Fruit fly (Drosophila melanogaster) whole organism, embryonic: ENCODE measurements around the gene Dlg5.

Source experiments
- ATbp ChIP-seq: fragments of 200-800 bp; sonication (Bioruptor generic); optimal IDR thresholded peaks from 2 replicates; lab custom pipeline; 2017; ENCODE audit warnings: missing biosample characterization, mild to moderate bottlenecking, missing genetic modification characterization, missing genetic modification reagents
- BtbVII ChIP-seq: fragments of 200-800 bp; sonication (Bioruptor generic); optimal IDR thresholded peaks from 3 replicates; lab custom pipeline; 2017; ENCODE audit warnings: missing biosample characterization, mild to moderate bottlenecking, missing genetic modification characterization
- CG1024 ChIP-seq: fragments of 200-800 bp; sonication (Bioruptor generic); IDR thresholded peaks from 2 replicates; pipeline ENCODE4 v1.3.6; 2022; ENCODE audit warnings: missing biosample characterization, missing genetic modification characterization
- CG10543 ChIP-seq: fragments of 200-800 bp; sonication (Bioruptor generic); optimal IDR thresholded peaks from 3 replicates; lab custom pipeline; 2017; ENCODE audit warnings: missing biosample characterization, mild to moderate bottlenecking, missing genetic modification characterization, moderate library complexity
- CG11695 ChIP-seq: fragments of 200-800 bp; sonication (Bioruptor generic); IDR thresholded peaks from 3 replicates; pipeline ENCODE4 v1.3.6; 2022; ENCODE audit warnings: missing biosample characterization, missing genetic modification characterization
- CG13123 ChIP-seq: fragments of 200-800 bp; sonication (Bioruptor generic); optimal IDR thresholded peaks from 2 replicates; lab custom pipeline; 2016; ENCODE audit warnings: missing biosample characterization, missing genetic modification characterization
- CG13287 ChIP-seq: fragments of 200-800 bp; sonication (Bioruptor generic); IDR thresholded peaks from 2 replicates; pipeline ENCODE4 v1.3.6; 2022; ENCODE audit warnings: missing biosample characterization, missing genetic modification characterization; ENCODE audit not compliant: partially characterized antibody
- CG15073 ChIP-seq: fragments of 200-800 bp; sonication (Bioruptor generic); optimal IDR thresholded peaks from 2 replicates; lab custom pipeline; 2016; ENCODE audit warnings: missing biosample characterization, missing genetic modification characterization
- CG30403 ChIP-seq: fragments of 200-800 bp; sonication (Bioruptor generic); optimal IDR thresholded peaks from 3 replicates; lab custom pipeline; 2016; ENCODE audit warnings: missing biosample characterization, missing genetic modification characterization
- CG3281 ChIP-seq: fragments of 200-800 bp; sonication (Bioruptor generic); optimal IDR thresholded peaks from 3 replicates; lab custom pipeline; 2017; ENCODE audit warnings: missing biosample characterization, mild to moderate bottlenecking, missing genetic modification characterization
- CG33557 ChIP-seq: fragments of 200-800 bp; sonication (Bioruptor generic); optimal IDR thresholded peaks from 2 replicates; lab custom pipeline; 2019; ENCODE audit warnings: missing biosample characterization, mild to moderate bottlenecking, missing genetic modification characterization, moderate library complexity
- CG6765 ChIP-seq: fragments of 200-800 bp; sonication (Bioruptor generic); optimal IDR thresholded peaks from 3 replicates; lab custom pipeline; 2017; ENCODE audit warnings: missing biosample characterization, mild to moderate bottlenecking, missing genetic modification characterization
- CG7556 ChIP-seq: fragments of 200-800 bp; sonication (Bioruptor generic); optimal IDR thresholded peaks from 2 replicates; lab custom pipeline; 2017; ENCODE audit warnings: missing biosample characterization, mild to moderate bottlenecking, missing genetic modification characterization
- CG8281 ChIP-seq: fragments of 200-800 bp; sonication (Bioruptor generic); optimal IDR thresholded peaks from 2 replicates; lab custom pipeline; 2018; ENCODE audit warnings: missing biosample characterization, mild to moderate bottlenecking, missing genetic modification characterization, moderate library complexity
- CG9437 ChIP-seq: fragments of 200-800 bp; sonication (Bioruptor generic); optimal IDR thresholded peaks from 2 replicates; lab custom pipeline; 2018; ENCODE audit warnings: missing biosample characterization, mild to moderate bottlenecking, missing genetic modification characterization
- D ChIP-seq, 2 experiments: fragments of 200-800 bp in 1 of 2; fragments of >200 bp in 1 of 2; sonication (Bioruptor generic) in 1 of 2; optimal IDR thresholded peaks; 2 replicates in 1 of 2; 3 replicates in 1 of 2; lab custom pipeline; 2017; ENCODE audit warnings: mild to moderate bottlenecking in 1 of 2, missing biosample characterization in 1 of 2, missing genetic modification characterization in 1 of 2, missing genetic modification reagents in 1 of 2
- Dbx ChIP-seq: fragments of 200-800 bp; sonication (Bioruptor generic); IDR thresholded peaks from 3 replicates; pipeline ENCODE4 v1.3.6; 2022; ENCODE audit warnings: missing biosample characterization, missing genetic modification characterization
- Dip2 ChIP-seq: fragments of 200-800 bp; sonication (Bioruptor generic); IDR thresholded peaks from 2 replicates; pipeline ENCODE4 v1.3.6; 2022; ENCODE audit warnings: missing biosample characterization, missing genetic modification characterization
- Dp ChIP-seq: fragments of 200-800 bp; sonication (Bioruptor generic); optimal IDR thresholded peaks from 2 replicates; lab custom pipeline; 2018; ENCODE audit warnings: missing biosample characterization, mild to moderate bottlenecking, missing genetic modification characterization, moderate library complexity
- Fer2 ChIP-seq: fragments of 200-800 bp; sonication (Bioruptor generic); optimal IDR thresholded peaks from 2 replicates; lab custom pipeline; 2018; ENCODE audit warnings: missing biosample characterization, mild to moderate bottlenecking, missing genetic modification characterization, moderate library complexity
- H15 ChIP-seq: fragments of 200-800 bp; sonication (Bioruptor generic); IDR thresholded peaks from 3 replicates; pipeline ENCODE4 v1.3.6; 2022; ENCODE audit warnings: missing biosample characterization, missing genetic modification characterization
- H2.0 ChIP-seq: fragments of 200-800 bp; sonication (Bioruptor generic); IDR thresholded peaks from 2 replicates; pipeline ENCODE4 v1.3.6; 2022; ENCODE audit warnings: missing biosample characterization, missing genetic modification characterization
- HLH54F ChIP-seq: fragments of 200-800 bp; sonication (Bioruptor generic); optimal IDR thresholded peaks from 3 replicates; lab custom pipeline; 2016; ENCODE audit warnings: missing biosample characterization, missing genetic modification characterization
- Hsf ChIP-seq: fragments of 200-800 bp; sonication (Bioruptor generic); optimal IDR thresholded peaks from 3 replicates; lab custom pipeline; 2016; ENCODE audit warnings: missing biosample characterization, missing genetic modification characterization
- Jarid2 ChIP-seq: fragments of 200-800 bp; sonication (Bioruptor generic); optimal IDR thresholded peaks from 3 replicates; lab custom pipeline; 2017; ENCODE audit warnings: mild to moderate bottlenecking, missing biosample characterization, missing genetic modification reagents, missing genetic modification characterization
- Kr ChIP-seq: fragments of 200-800 bp; sonication (Bioruptor generic); optimal IDR thresholded peaks from 2 replicates; lab custom pipeline; 2017; ENCODE audit warnings: missing biosample characterization, mild to moderate bottlenecking, missing genetic modification characterization
- NC2α ChIP-seq: fragments of 200-800 bp; sonication (Bioruptor generic); optimal IDR thresholded peaks from 2 replicates; lab custom pipeline; 2016; ENCODE audit warnings: missing biosample characterization, missing genetic modification characterization
- PHDP ChIP-seq: fragments of 200-800 bp; sonication (Bioruptor generic); optimal IDR thresholded peaks from 3 replicates; lab custom pipeline; 2018; ENCODE audit warnings: missing biosample characterization, mild to moderate bottlenecking, missing genetic modification characterization, moderate library complexity
- ab ChIP-seq: fragments of 200-800 bp; sonication (Bioruptor generic); optimal IDR thresholded peaks from 2 replicates; lab custom pipeline; 2016; ENCODE audit warnings: missing biosample characterization, missing genetic modification characterization
- cato ChIP-seq: fragments of 200-800 bp; sonication (Bioruptor generic); optimal IDR thresholded peaks from 2 replicates; lab custom pipeline; 2016; ENCODE audit warnings: missing biosample characterization, missing genetic modification characterization, borderline replicate concordance
- caup ChIP-seq: fragments of 200-800 bp; sonication (Bioruptor generic); optimal IDR thresholded peaks from 3 replicates; lab custom pipeline; 2017; ENCODE audit warnings: missing biosample characterization, mild to moderate bottlenecking, missing genetic modification characterization, moderate library complexity; ENCODE audit not compliant: severe bottlenecking
- crc ChIP-seq: fragments of 200-800 bp; sonication (Bioruptor generic); optimal IDR thresholded peaks from 2 replicates; lab custom pipeline; 2016; ENCODE audit warnings: missing biosample characterization, missing genetic modification characterization
- cwo ChIP-seq: fragments of 200-800 bp; sonication (Bioruptor generic); optimal IDR thresholded peaks from 3 replicates; lab custom pipeline; 2017; ENCODE audit warnings: missing biosample characterization, missing genetic modification characterization, mild to moderate bottlenecking, moderate library complexity, missing genetic modification reagents
- eyg ChIP-seq: fragments of 200-800 bp; sonication (Bioruptor generic); optimal IDR thresholded peaks from 3 replicates; lab custom pipeline; 2016; ENCODE audit warnings: missing biosample characterization, missing genetic modification characterization
- fd3F ChIP-seq: fragments of 200-800 bp; sonication (Bioruptor generic); optimal IDR thresholded peaks from 2 replicates; lab custom pipeline; 2018; ENCODE audit warnings: missing biosample characterization, mild to moderate bottlenecking, missing genetic modification characterization, moderate library complexity
- gcm ChIP-seq: fragments of 200-800 bp; sonication (Bioruptor generic); optimal IDR thresholded peaks from 2 replicates; lab custom pipeline; 2019; ENCODE audit warnings: missing biosample characterization, mild to moderate bottlenecking, missing genetic modification characterization, moderate library complexity
- gem ChIP-seq: fragments of 200-800 bp; sonication (Bioruptor generic); optimal IDR thresholded peaks from 2 replicates; lab custom pipeline; 2019; ENCODE audit warnings: missing biosample characterization, mild to moderate bottlenecking, missing genetic modification characterization, moderate library complexity
- grau ChIP-seq: fragments of 200-800 bp; optimal IDR thresholded peaks from 3 replicates; lab custom pipeline; 2019; ENCODE audit warnings: missing biosample characterization, mild to moderate bottlenecking, missing genetic modification characterization, moderate library complexity
- gro ChIP-seq: fragments of 200-800 bp; sonication (Bioruptor generic); optimal IDR thresholded peaks from 2 replicates; lab custom pipeline; 2016; ENCODE audit warnings: missing biosample characterization, missing genetic modification characterization
- gt ChIP-seq: fragments of 200-800 bp; sonication (Bioruptor generic); IDR thresholded peaks from 2 replicates; pipeline ENCODE4 v1.3.6; 2022; ENCODE audit warnings: missing biosample characterization, missing genetic modification characterization
- klu ChIP-seq: fragments of 200-800 bp; sonication (Bioruptor generic); IDR thresholded peaks from 2 replicates; pipeline ENCODE4 v1.3.6; 2022; ENCODE audit warnings: missing biosample characterization, missing genetic modification characterization
- lov ChIP-seq, 2 experiments: fragments of 200-800 bp in 1 of 2; fragments of >200 bp in 1 of 2; sonication (Bioruptor generic) in 1 of 2; IDR thresholded peaks in 1 of 2; optimal IDR thresholded peaks in 1 of 2; 2 replicates in 1 of 2; 3 replicates in 1 of 2; pipeline versions ENCODE4 v1.3.6 to Lab custom; 2017 to 2022; ENCODE audit warnings: missing biosample characterization in 1 of 2, missing genetic modification characterization in 1 of 2
- otp ChIP-seq: fragments of 200-800 bp; sonication (Bioruptor generic); IDR thresholded peaks from 3 replicates; pipeline ENCODE4, ENCODE4 v1.3.6; 2022; ENCODE audit warnings: missing biosample characterization, missing genetic modification characterization
- ranshi ChIP-seq: fragments of 200-800 bp; sonication (Bioruptor generic); IDR thresholded peaks from 2 replicates; pipeline ENCODE4 v1.3.6; 2022; ENCODE audit warnings: missing biosample characterization, missing genetic modification characterization
- run ChIP-seq: fragments of 200-800 bp; sonication (Bioruptor generic); optimal IDR thresholded peaks from 3 replicates; lab custom pipeline; 2018; ENCODE audit warnings: missing biosample characterization, mild to moderate bottlenecking, missing genetic modification characterization
- scrt ChIP-seq: fragments of 200-800 bp; sonication (Bioruptor generic); optimal IDR thresholded peaks from 2 replicates; lab custom pipeline; 2018; ENCODE audit warnings: missing biosample characterization, mild to moderate bottlenecking, missing genetic modification characterization, moderate library complexity
- shn ChIP-seq: fragments of 200-800 bp; sonication (Bioruptor generic); optimal IDR thresholded peaks from 3 replicates; lab custom pipeline; 2016; ENCODE audit warnings: missing biosample characterization, missing genetic modification characterization
- usp ChIP-seq: fragments of >200 bp; optimal IDR thresholded peaks from 2 replicates; lab custom pipeline; 2017; ENCODE audit warnings: missing biosample characterization, missing genetic modification characterization
- wor ChIP-seq: fragments of 200-800 bp; sonication (Bioruptor generic); IDR thresholded peaks from 2 replicates; pipeline ENCODE4 v1.3.6; 2022; ENCODE audit warnings: missing biosample characterization, missing genetic modification characterization
- zen ChIP-seq: fragments of 200-800 bp; sonication (Bioruptor generic); optimal IDR thresholded peaks from 3 replicates; lab custom pipeline; 2018; ENCODE audit warnings: missing biosample characterization, mild to moderate bottlenecking, missing genetic modification characterization, moderate library complexity

The Dlg5 gene

DNA sequence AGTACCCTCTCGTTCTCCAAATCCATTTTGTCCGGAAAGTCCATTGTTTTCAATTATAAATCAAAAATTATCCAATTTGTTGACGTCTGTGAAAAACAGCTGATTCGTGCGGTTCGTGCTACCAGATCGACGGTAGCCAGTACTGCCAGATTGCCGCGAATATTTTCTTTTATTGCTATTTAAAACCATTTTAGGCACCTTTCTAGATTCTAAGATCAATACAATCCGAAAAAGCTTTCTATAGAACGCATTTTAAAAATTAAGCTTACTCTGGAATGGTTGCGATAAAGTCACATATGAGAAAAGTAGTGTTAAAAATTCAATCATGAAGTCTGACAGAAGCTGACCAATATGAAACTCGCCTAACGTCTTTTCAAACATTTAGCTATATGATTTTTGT is 18.0 kb downstream of the Dlg5 start, which contains the start of gene Cog8 (continued):
- TF ChIP-seq eyg (GFP tag; lab: Kevin White, UChicago) (no peak), cwo (GFP tag; lab: Kevin White, UChicago) (no peak), usp (no peak), PHDP (tag; lab: Kevin White, UChicago) (peak; percentile 24), CG30403 (GFP tag; lab: Kevin White, UChicago) (peak; percentile 70), CG9437 (GFP tag; lab: Kevin White, UChicago) (no peak), Dp (peak; percentile 68), CG11695 (no peak), fd3F (GFP tag; lab: Kevin White, UChicago) (no peak), CG1024 (no peak), CG33557 (peak; percentile 17), CG7556 (GFP tag; lab: Kevin White, UChicago) (no peak), H15 (no peak), H2.0 (GFP tag; lab: Robert Waterston, UW) (no peak), ATbp (GFP tag; lab: Kevin White, UChicago) (no peak), D (optimal IDR thresholded peaks at IDR 0.05; lab: Kevin White, UChicago) (no peak), D (GFP tag; optimal IDR thresholded peaks at IDR 0.05; lab: Kevin White, UChicago) (no peak), BtbVII (GFP tag; lab: Kevin White, UChicago) (no peak), gem (peak; percentile 65), ranshi (GFP tag; lab: Robert Waterston, UW) (no peak; the same call in 1 of the 2 replicates), klu (no peak), NC2α (GFP tag; lab: Kevin White, UChicago) (no peak), CG8281 (tag; lab: Kevin White, UChicago) (no peak), Kr (GFP tag; lab: Kevin White, UChicago) (no peak), Jarid2 (GFP tag; lab: Kevin White, UChicago) (no peak), crc (GFP tag; lab: Kevin White, UChicago) (no peak), run (no peak), lov (optimal IDR thresholded peaks at IDR 0.05; lab: Kevin White, UChicago) (no peak), lov (GFP tag; IDR thresholded peaks at IDR 0.05; lab: Robert Waterston, UW) (no peak), cato (GFP tag; lab: Kevin White, UChicago) (no peak), CG10543 (GFP tag; lab: Kevin White, UChicago) (no peak), CG13287 (GFP tag; lab: Robert Waterston, UW) (no peak), caup (GFP tag; lab: Kevin White, UChicago) (no peak), CG15073 (GFP tag; lab: Kevin White, UChicago) (no peak), otp (GFP tag; lab: Robert Waterston, UW) (no peak), shn (GFP tag; lab: Kevin White, UChicago) (peak; percentile 61), HLH54F (GFP tag; lab: Kevin White, UChicago) (peak; percentile 66), Hsf (peak; percentile 49), scrt (GFP tag; lab: Kevin White, UChicago) (no peak), wor (no peak), Fer2 (no peak), CG13123 (peak; percentile 40), gcm (no peak), gt (GFP tag; lab: Robert Waterston, UW) (no peak), gro (GFP tag; lab: Kevin White, UChicago) (no peak), Dip2 (no peak), grau (tag; lab: Kevin White, UChicago) (peak; percentile 37), Dbx (GFP tag; lab: Robert Waterston, UW) (no peak), CG6765 (GFP tag; lab: Kevin White, UChicago) (no peak), zen (no peak), CG3281 (no peak), ab (GFP tag; lab: Kevin White, UChicago) (peak; percentile 5)
